Fruit fly (Drosophila melanogaster) whole organism, embryonic: ENCODE measurements around the gene CG43138.
A peak's percentile ranks its signal among the peaks of the same experiment; 100 is the strongest.

Experiments used
- ATbp ChIP-seq: fragments of 200-800 bp; sonication (Bioruptor generic); optimal IDR thresholded peaks from 2 replicates; lab custom pipeline; 2017; ENCODE audit warnings: missing biosample characterization, mild to moderate bottlenecking, missing genetic modification characterization, missing genetic modification reagents
- CG11085 ChIP-seq: fragments of 200-800 bp; sonication (Bioruptor generic); IDR thresholded peaks from 2 replicates; pipeline ENCODE4 v1.3.6; 2022; ENCODE audit warnings: missing biosample characterization, missing genetic modification characterization
- CG12155 ChIP-seq: fragments of 200-800 bp; sonication (Bioruptor generic); optimal IDR thresholded peaks from 3 replicates; lab custom pipeline; 2016; ENCODE audit warnings: missing biosample characterization, missing genetic modification characterization
- CG13123 ChIP-seq: fragments of 200-800 bp; sonication (Bioruptor generic); optimal IDR thresholded peaks from 2 replicates; lab custom pipeline; 2016; ENCODE audit warnings: missing biosample characterization, missing genetic modification characterization
- CG15696 ChIP-seq: fragments of 200-800 bp; sonication (Bioruptor generic); optimal IDR thresholded peaks from 2 replicates; lab custom pipeline; 2019; ENCODE audit warnings: missing biosample characterization, mild to moderate bottlenecking, missing genetic modification characterization, moderate library complexity
- CG17328 ChIP-seq: fragments of 200-800 bp; sonication (Bioruptor generic); IDR thresholded peaks from 2 replicates; pipeline ENCODE4 v1.3.6; 2022; ENCODE audit warnings: missing biosample characterization, missing genetic modification characterization
- CG17359 ChIP-seq: fragments of 200-800 bp; sonication (Bioruptor generic); optimal IDR thresholded peaks from 3 replicates; lab custom pipeline; 2018; ENCODE audit warnings: missing biosample characterization, mild to moderate bottlenecking, missing genetic modification characterization, moderate library complexity
- CG2129 ChIP-seq: fragments of 200-800 bp; sonication (Bioruptor generic); IDR thresholded peaks from 2 replicates; pipeline ENCODE4 v1.3.6; 2022; ENCODE audit warnings: missing biosample characterization, missing genetic modification characterization; ENCODE audit not compliant: partially characterized antibody
- CG33213 ChIP-seq: fragments of 200-800 bp; sonication (Bioruptor generic); optimal IDR thresholded peaks from 3 replicates; lab custom pipeline; 2016; ENCODE audit warnings: missing biosample characterization, missing genetic modification characterization
- CG3838 ChIP-seq: fragments of 200-800 bp; sonication (Bioruptor generic); optimal IDR thresholded peaks from 3 replicates; lab custom pipeline; 2016; ENCODE audit warnings: missing biosample characterization, missing genetic modification characterization
- CG4328 ChIP-seq: fragments of 200-800 bp; sonication (Bioruptor generic); optimal IDR thresholded peaks from 3 replicates; lab custom pipeline; 2017; ENCODE audit warnings: missing biosample characterization, missing genetic modification reagents, missing genetic modification characterization
- CG5245 ChIP-seq: fragments of 200-800 bp; sonication (Bioruptor generic); optimal IDR thresholded peaks from 3 replicates; lab custom pipeline; 2016; ENCODE audit warnings: missing biosample characterization, missing genetic modification characterization
- CG6813 ChIP-seq: fragments of 200-800 bp; sonication (Bioruptor generic); optimal IDR thresholded peaks from 2 replicates; lab custom pipeline; 2017; ENCODE audit warnings: missing biosample characterization, missing genetic modification characterization, mild to moderate bottlenecking, moderate library complexity, missing genetic modification reagents
- CG7963 ChIP-seq: fragments of 200-800 bp; sonication (Bioruptor generic); IDR thresholded peaks from 3 replicates; pipeline ENCODE4 v1.3.6; 2022; ENCODE audit warnings: missing biosample characterization, missing genetic modification characterization; ENCODE audit not compliant: partially characterized antibody
- CG7987 ChIP-seq: fragments of 200-800 bp; sonication (Bioruptor generic); optimal IDR thresholded peaks from 2 replicates; lab custom pipeline; 2018; ENCODE audit warnings: missing biosample characterization, mild to moderate bottlenecking, missing genetic modification characterization, moderate library complexity
- CG9215 ChIP-seq: fragments of 200-800 bp; sonication (Bioruptor generic); IDR thresholded peaks from 2 replicates; pipeline ENCODE4 v1.3.6; 2022; ENCODE audit warnings: missing biosample characterization, missing genetic modification characterization
- CG9727 ChIP-seq: fragments of 200-800 bp; sonication (Bioruptor generic); optimal IDR thresholded peaks from 3 replicates; lab custom pipeline; 2017; ENCODE audit warnings: missing biosample characterization, mild to moderate bottlenecking, missing genetic modification characterization
- CG9932 ChIP-seq: fragments of 200-800 bp; sonication (Bioruptor generic); IDR thresholded peaks from 2 replicates; pipeline ENCODE4 v1.3.6; 2022; ENCODE audit warnings: missing biosample characterization, missing genetic modification characterization
- CrebB ChIP-seq: fragments of 200-800 bp; sonication (Bioruptor generic); optimal IDR thresholded peaks from 3 replicates; lab custom pipeline; 2018; ENCODE audit warnings: missing biosample characterization, mild to moderate bottlenecking, missing genetic modification characterization
- D ChIP-seq, 2 experiments: fragments of 200-800 bp in 1 of 2; fragments of >200 bp in 1 of 2; sonication (Bioruptor generic) in 1 of 2; optimal IDR thresholded peaks; 2 replicates in 1 of 2; 3 replicates in 1 of 2; lab custom pipeline; 2017; ENCODE audit warnings: mild to moderate bottlenecking in 1 of 2, missing biosample characterization in 1 of 2, missing genetic modification characterization in 1 of 2, missing genetic modification reagents in 1 of 2
- D19B ChIP-seq: fragments of 200-800 bp; sonication (Bioruptor generic); optimal IDR thresholded peaks from 2 replicates; lab custom pipeline; 2017; ENCODE audit warnings: missing biosample characterization, mild to moderate bottlenecking, missing genetic modification characterization
- Doc3 ChIP-seq: fragments of 200-800 bp; sonication (Bioruptor generic); IDR thresholded peaks from 3 replicates; pipeline ENCODE4 v1.3.6; 2022; ENCODE audit warnings: missing biosample characterization, missing genetic modification characterization; ENCODE audit not compliant: partially characterized antibody
- Drgx ChIP-seq: fragments of 200-800 bp; sonication (Bioruptor generic); IDR thresholded peaks from 2 replicates; pipeline ENCODE4 v1.3.6; 2022; ENCODE audit warnings: missing biosample characterization, missing genetic modification characterization
- Eip74EF ChIP-seq, 2 experiments: fragments of 200-800 bp in 1 of 2; fragments of >200 bp in 1 of 2; sonication (Bioruptor generic) in 1 of 2; optimal IDR thresholded peaks; 2 replicates each; lab custom pipeline; 2017 to 2019; ENCODE audit warnings: missing biosample characterization in 2 of 2, missing genetic modification characterization in 2 of 2, mild to moderate bottlenecking in 1 of 2, moderate library complexity in 1 of 2
- MTF-1 ChIP-seq: fragments of 200-800 bp; sonication (Bioruptor generic); optimal IDR thresholded peaks from 2 replicates; lab custom pipeline; 2018; ENCODE audit warnings: missing biosample characterization, mild to moderate bottlenecking, missing genetic modification characterization, borderline replicate concordance
- Opbp ChIP-seq: fragments of 200-800 bp; sonication (Bioruptor generic); IDR thresholded peaks from 3 replicates; pipeline ENCODE4 v1.3.6; 2022; ENCODE audit warnings: missing biosample characterization, missing genetic modification characterization; ENCODE audit not compliant: partially characterized antibody
- Scr ChIP-seq: fragments of 200-800 bp; sonication (Bioruptor generic); IDR thresholded peaks from 2 replicates; pipeline ENCODE4 v1.3.6; 2022; ENCODE audit warnings: missing biosample characterization, missing genetic modification characterization; ENCODE audit not compliant: partially characterized antibody
- Taf1 ChIP-seq: fragments of 200-800 bp; sonication (Bioruptor generic); IDR thresholded peaks from 2 replicates; pipeline ENCODE4 v1.3.6; 2022; ENCODE audit warnings: missing biosample characterization, missing genetic modification characterization
- ab ChIP-seq: fragments of 200-800 bp; sonication (Bioruptor generic); optimal IDR thresholded peaks from 2 replicates; lab custom pipeline; 2016; ENCODE audit warnings: missing biosample characterization, missing genetic modification characterization
- ap ChIP-seq: fragments of 200-800 bp; sonication (Bioruptor generic); IDR thresholded peaks from 2 replicates; pipeline ENCODE4 v1.3.6; 2022; ENCODE audit warnings: missing biosample characterization, missing genetic modification characterization
- bsh ChIP-seq, 2 experiments: fragments of 200-800 bp; sonication (Bioruptor generic); optimal IDR thresholded peaks; 2 replicates each; lab custom pipeline; 2017 to 2018; ENCODE audit warnings: mild to moderate bottlenecking in 2 of 2, missing biosample characterization in 2 of 2, missing genetic modification characterization in 2 of 2, moderate library complexity in 1 of 2
- ci ChIP-seq: fragments of 200-800 bp; sonication (Bioruptor generic); IDR thresholded peaks from 3 replicates; pipeline ENCODE4 v1.3.6; 2022; ENCODE audit warnings: missing biosample characterization, missing genetic modification characterization
- cwo ChIP-seq: fragments of 200-800 bp; sonication (Bioruptor generic); optimal IDR thresholded peaks from 3 replicates; lab custom pipeline; 2017; ENCODE audit warnings: missing biosample characterization, missing genetic modification characterization, mild to moderate bottlenecking, moderate library complexity, missing genetic modification reagents
- dpn ChIP-seq, 2 experiments: fragments of 200-800 bp; sonication (Bioruptor generic); optimal IDR thresholded peaks; 3 replicates each; lab custom pipeline; 2016; ENCODE audit warnings: missing biosample characterization in 2 of 2, missing genetic modification characterization in 2 of 2
- emc ChIP-seq: fragments of 200-800 bp; sonication (Bioruptor generic); optimal IDR thresholded peaks from 2 replicates; lab custom pipeline; 2016; ENCODE audit warnings: missing biosample characterization, missing genetic modification characterization
- fru ChIP-seq: fragments of >200 bp; optimal IDR thresholded peaks from 2 replicates; lab custom pipeline; 2017
- gro ChIP-seq: fragments of 200-800 bp; sonication (Bioruptor generic); optimal IDR thresholded peaks from 2 replicates; lab custom pipeline; 2016; ENCODE audit warnings: missing biosample characterization, missing genetic modification characterization
- gt ChIP-seq: fragments of 200-800 bp; sonication (Bioruptor generic); IDR thresholded peaks from 2 replicates; pipeline ENCODE4 v1.3.6; 2022; ENCODE audit warnings: missing biosample characterization, missing genetic modification characterization
- kah ChIP-seq: fragments of 200-800 bp; sonication (Bioruptor generic); optimal IDR thresholded peaks from 2 replicates; lab custom pipeline; 2018; ENCODE audit warnings: missing biosample characterization, mild to moderate bottlenecking, missing genetic modification characterization
- mld ChIP-seq: fragments of 200-800 bp; sonication (Bioruptor generic); IDR thresholded peaks from 3 replicates; pipeline ENCODE4 v1.3.6; 2022; ENCODE audit warnings: missing biosample characterization, missing genetic modification characterization; ENCODE audit not compliant: partially characterized antibody
- nmo ChIP-seq: fragments of 200-800 bp; sonication (Bioruptor generic); optimal IDR thresholded peaks from 2 replicates; lab custom pipeline; 2018; ENCODE audit warnings: missing biosample characterization, mild to moderate bottlenecking, missing genetic modification characterization, moderate library complexity
- odd ChIP-seq: fragments of 200-800 bp; sonication (Bioruptor generic); optimal IDR thresholded peaks from 2 replicates; lab custom pipeline; 2017; ENCODE audit warnings: missing biosample characterization, mild to moderate bottlenecking, missing genetic modification characterization
- pzg ChIP-seq: fragments of 200-800 bp; sonication (Bioruptor generic); optimal IDR thresholded peaks from 3 replicates; lab custom pipeline; 2018; ENCODE audit warnings: missing biosample characterization, mild to moderate bottlenecking, missing genetic modification characterization, moderate library complexity
- sna ChIP-seq: fragments of 200-800 bp; sonication (Bioruptor generic); IDR thresholded peaks from 2 replicates; pipeline ENCODE4 v1.3.6; 2022; ENCODE audit warnings: missing biosample characterization, missing genetic modification characterization; ENCODE audit not compliant: partially characterized antibody
- sqz ChIP-seq: fragments of 200-800 bp; sonication (Bioruptor generic); optimal IDR thresholded peaks from 3 replicates; lab custom pipeline; 2018; ENCODE audit warnings: missing biosample characterization, mild to moderate bottlenecking, missing genetic modification characterization
- tgo ChIP-seq: fragments of 200-800 bp; sonication (Bioruptor generic); IDR thresholded peaks from 3 replicates; pipeline ENCODE4 v1.3.6; 2022; ENCODE audit warnings: missing biosample characterization, missing genetic modification characterization
- toy ChIP-seq: fragments of 200-800 bp; sonication (Bioruptor generic); IDR thresholded peaks from 2 replicates; pipeline ENCODE4 v1.3.6; 2022; ENCODE audit warnings: missing biosample characterization, missing genetic modification characterization
- tx ChIP-seq: fragments of 200-800 bp; sonication (Bioruptor generic); optimal IDR thresholded peaks from 2 replicates; lab custom pipeline; 2016; ENCODE audit warnings: missing biosample characterization, missing genetic modification characterization
- vvl ChIP-seq: fragments of 200-800 bp; sonication (Bioruptor generic); IDR thresholded peaks from 2 replicates; pipeline ENCODE4 v1.3.6; 2022; ENCODE audit warnings: missing biosample characterization, missing genetic modification characterization
- zf30C ChIP-seq: fragments of 200-800 bp; sonication (Bioruptor generic); optimal IDR thresholded peaks from 3 replicates; lab custom pipeline; 2018; ENCODE audit warnings: missing biosample characterization, mild to moderate bottlenecking, missing genetic modification characterization

Gene CG43138

dm6 chrX:7550704-7551103 is 22.6 kb downstream of the CG43138 start (continued):
- TF ChIP-seq CrebB (tag; lab: Kevin White, UChicago) (no peak), D19B (GFP tag; lab: Kevin White, UChicago) (no peak), dpn (GFP tag; optimal IDR thresholded peaks at IDR 0.05; lab: Kevin White, UChicago) (peak in 1 of 2 experiments; percentile 2), ab (GFP tag; lab: Kevin White, UChicago) (no peak), CG11085 (no peak), CG3838 (no peak), emc (no peak), bsh (GFP tag; optimal IDR thresholded peaks at IDR 0.05; lab: Kevin White, UChicago) (peak in 1 of 2 experiments; percentile 60), gro (GFP tag; lab: Kevin White, UChicago) (no peak), CG7987 (GFP tag; lab: Kevin White, UChicago) (no peak), CG13123 (GFP tag; lab: Kevin White, UChicago) (no peak), CG2129 (GFP tag; lab: Robert Waterston, UW) (no peak), gt (no peak), CG6813 (peak; percentile 12), CG9727 (GFP tag; lab: Kevin White, UChicago) (peak; percentile 15), ATbp (GFP tag; lab: Kevin White, UChicago) (peak; percentile 13), CG15696 (tag; lab: Kevin White, UChicago) (no peak), sna (GFP tag; lab: Robert Waterston, UW) (no peak), Taf1 (GFP tag; lab: Robert Waterston, UW) (no peak), kah (GFP tag; lab: Kevin White, UChicago) (no peak), D (optimal IDR thresholded peaks at IDR 0.05; lab: Kevin White, UChicago) (no peak), D (GFP tag; optimal IDR thresholded peaks at IDR 0.05; lab: Kevin White, UChicago) (peak; percentile 9), Doc3 (GFP tag; lab: Robert Waterston, UW) (no peak), CG17328 (peak; percentile 54; the same call in 1 of the 2 replicates), CG33213 (GFP tag; lab: Kevin White, UChicago) (no peak), toy (GFP tag; lab: Robert Waterston, UW) (no peak), sqz (no peak), Eip74EF (GFP tag; optimal IDR thresholded peaks at IDR 0.05; lab: Kevin White, UChicago) (no peak), pzg (no peak), odd (GFP tag; lab: Kevin White, UChicago) (no peak), CG5245 (GFP tag; lab: Kevin White, UChicago) (no peak), tgo (GFP tag; lab: Robert Waterston, UW) (no peak), CG7963 (no peak), CG17359 (tag; lab: Kevin White, UChicago) (peak; percentile 63), ap (no peak), Drgx (GFP tag; lab: Robert Waterston, UW) (no peak), CG9215 (GFP tag; lab: Robert Waterston, UW) (no peak), cwo (GFP tag; lab: Kevin White, UChicago) (peak; percentile 23), Scr (GFP tag; lab: Robert Waterston, UW) (no peak), tx (GFP tag; lab: Kevin White, UChicago) (no peak), MTF-1 (GFP tag; lab: Kevin White, UChicago) (no peak), CG9932 (no peak), Opbp (GFP tag; lab: Robert Waterston, UW) (no peak), CG4328 (GFP tag; lab: Kevin White, UChicago) (no peak), mld (GFP tag; lab: Robert Waterston, UW) (no peak), CG12155 (GFP tag; lab: Kevin White, UChicago) (no peak), fru (no peak), ci (GFP tag; lab: Robert Waterston, UW) (peak; percentile 39; the same call in 1 of the 3 replicates), vvl (peak; percentile 41; the same call in 1 of the 2 replicates), zf30C (GFP tag; lab: Kevin White, UChicago) (no peak), nmo (GFP tag; lab: Kevin White, UChicago) (peak; percentile 35)
